Fruit fly (Drosophila melanogaster) whole organism, pupa: ENCODE data around the gene mnb.

Experiments
- CG13204 ChIP-seq: fragments of 200-800 bp; sonication (Bioruptor generic); optimal IDR thresholded peaks from 2 replicates; lab custom pipeline; 2018; ENCODE audit warnings: missing biosample characterization, mild to moderate bottlenecking, missing genetic modification characterization, moderate library complexity
- CG8159 ChIP-seq: fragments of 200-800 bp; sonication (Bioruptor generic); optimal IDR thresholded peaks from 3 replicates; lab custom pipeline; 2018; ENCODE audit warnings: missing biosample characterization, mild to moderate bottlenecking, missing genetic modification characterization, moderate library complexity
- CG8301 ChIP-seq: fragments of 200-800 bp; sonication (Bioruptor generic); optimal IDR thresholded peaks from 2 replicates; lab custom pipeline; 2018; ENCODE audit warnings: missing biosample characterization, mild to moderate bottlenecking, missing genetic modification characterization
- fd96Ca ChIP-seq: fragments of 200-800 bp; sonication (Bioruptor generic); IDR thresholded peaks from 3 replicates; pipeline ENCODE4 v1.3.6; 2022; ENCODE audit warnings: missing biosample characterization, missing genetic modification characterization

- TF ChIP-seq CG8159 (tag; lab: Kevin White, UChicago) (peak; percentile 1), fd96Ca (GFP tag; lab: Robert Waterston, UW) (0 out of 3 replicates have a peak, but pooled peaks have one; percentile 18), CG8301 (tag; lab: Kevin White, UChicago) (peak; percentile 7), CG13204 (no peak)
Measured at dm6 chrX:17875014-17875589, 11.9 kb downstream of the mnb start.
